Fruit fly (Drosophila melanogaster): ENCODE measurements around the gene foxo.
A peak's percentile ranks its signal among the peaks of the same experiment; 100 is the strongest.

foxo gene

DNA sequence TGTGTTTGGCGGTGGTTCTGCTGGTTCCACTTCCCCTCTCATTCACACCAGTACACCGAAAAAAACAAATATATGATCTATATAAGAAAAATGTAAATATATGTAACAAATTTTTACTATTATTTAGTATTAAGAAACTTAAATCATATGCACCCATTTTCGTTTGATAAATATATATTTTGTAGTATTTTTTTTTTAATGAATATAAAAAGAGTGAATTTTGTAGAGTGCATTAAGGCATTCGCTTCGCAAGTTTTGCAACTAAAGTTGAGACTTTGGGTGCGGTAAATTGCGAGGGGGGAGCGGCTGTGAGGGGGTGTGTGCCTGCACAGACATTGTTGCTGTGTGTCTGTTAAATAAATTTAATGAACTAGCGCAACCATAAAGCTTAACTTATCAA, 49.2 kb upstream of the foxo start (continued):
- TF ChIP-seq spab (GFP tag; optimal IDR thresholded peaks at IDR 0.05): peak; percentile 84
- peak; percentile 85 for TF ChIP-seq CG3919 (GFP tag; optimal IDR thresholded peaks at IDR 0.05)
- no peak for TF ChIP-seq Sox102F (GFP tag; optimal IDR thresholded peaks at IDR 0.05)
- TF ChIP-seq CG10669 (GFP tag; optimal IDR thresholded peaks at IDR 0.05): peak; percentile 81
- TF ChIP-seq CG11762 (GFP tag; optimal IDR thresholded peaks at IDR 0.05; ENCODE audit: insufficient read depth): peak; percentile 63
- TF ChIP-seq svp (GFP tag): no peak
- TF ChIP-seq lz (GFP tag; optimal IDR thresholded peaks at IDR 0.05): no peak
- TF ChIP-seq CG6276 (GFP tag; optimal IDR thresholded peaks at IDR 0.05): peak; percentile 1
- peak; percentile 86 for TF ChIP-seq CG6808 (GFP tag; optimal IDR thresholded peaks at IDR 0.05)
- TF ChIP-seq CG7368 (GFP tag; optimal IDR thresholded peaks at IDR 0.05): peak; percentile 64
- TF ChIP-seq CG8119 (GFP tag; IDR thresholded peaks at IDR 0.05): peak; percentile 92
- TF ChIP-seq CG16779 (tag; optimal IDR thresholded peaks at IDR 0.05): peak; percentile 82
- peak; percentile 92 for TF ChIP-seq CG15336 (GFP tag; IDR thresholded peaks at IDR 0.05)
- TF ChIP-seq CG6792 (GFP tag; optimal IDR thresholded peaks at IDR 0.05): peak; percentile 53
- no peak for TF ChIP-seq fd59A (GFP tag; optimal IDR thresholded peaks at IDR 0.05)
- TF ChIP-seq OdsH (GFP tag; optimal IDR thresholded peaks at IDR 0.05): no peak

DNA sequence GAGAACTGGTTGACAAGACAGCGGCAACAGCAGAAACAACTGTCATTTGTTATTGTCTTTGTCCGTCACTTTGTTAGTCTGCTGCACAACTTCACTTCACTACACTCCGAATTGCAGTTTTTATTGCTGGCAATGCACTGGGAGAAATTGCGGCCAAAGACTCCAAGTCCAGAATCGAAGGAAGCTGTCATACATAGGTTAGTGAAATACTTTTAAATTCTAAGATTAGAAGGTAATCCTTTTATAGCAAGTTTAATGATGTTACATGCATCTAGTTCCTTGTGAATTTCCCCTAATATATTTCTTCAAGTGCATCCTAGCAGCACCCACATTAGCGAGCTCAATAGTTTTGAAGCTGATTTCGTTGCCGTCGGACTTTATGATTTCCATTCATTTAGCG, 47.9 kb upstream of the foxo start:
- TF ChIP-seq CG9139 (GFP tag; optimal IDR thresholded peaks at IDR 0.05) (peak; percentile 8), OdsH (GFP tag; optimal IDR thresholded peaks at IDR 0.05) (peak; percentile 83), Hr39 (GFP tag; optimal IDR thresholded peaks at IDR 0.05) (peak; percentile 62), CG6163 (GFP tag; IDR thresholded peaks at IDR 0.05) (peak; percentile 94), Ets96B (tag; optimal IDR thresholded peaks at IDR 0.05) (peak; percentile 66), svp (GFP tag) (peak; percentile 85), achi (GFP tag; optimal IDR thresholded peaks at IDR 0.05) (peak; percentile 77), pdm3 (GFP tag; optimal IDR thresholded peaks at IDR 0.05) (peak; percentile 83), CG15336 (GFP tag; IDR thresholded peaks at IDR 0.05) (peak; percentile 92), topi (GFP tag; optimal IDR thresholded peaks at IDR 0.05) (peak; percentile 80), Met (GFP tag; optimal IDR thresholded peaks at IDR 0.05) (peak; percentile 64), CG3919 (GFP tag; optimal IDR thresholded peaks at IDR 0.05) (peak; percentile 88), CG1621 (tag; optimal IDR thresholded peaks at IDR 0.05) (peak; percentile 61), CG31627 (GFP tag; optimal IDR thresholded peaks at IDR 0.05) (peak; percentile 62), CG10669 (GFP tag; optimal IDR thresholded peaks at IDR 0.05) (peak; percentile 77), Eip78C (GFP tag) (peak; percentile 95), acj6 (GFP tag; optimal IDR thresholded peaks at IDR 0.05) (peak; percentile 80), CG11294 (GFP tag; IDR thresholded peaks at IDR 0.05) (peak; percentile 80), CG6854 (GFP tag; optimal IDR thresholded peaks at IDR 0.05) (peak; percentile 18), spab (GFP tag; optimal IDR thresholded peaks at IDR 0.05) (peak; percentile 69), CG6808 (GFP tag; optimal IDR thresholded peaks at IDR 0.05) (peak; percentile 70), dac (GFP tag; optimal IDR thresholded peaks at IDR 0.05) (peak; percentile 81), CG7368 (GFP tag; optimal IDR thresholded peaks at IDR 0.05) (peak; percentile 76), CG8119 (GFP tag; IDR thresholded peaks at IDR 0.05) (peak; percentile 95), Lpt (GFP tag; optimal IDR thresholded peaks at IDR 0.05) (peak; percentile 87), salr (GFP tag; optimal IDR thresholded peaks at IDR 0.05) (peak in 1 of 2 experiments; percentile 72), CG10631 (GFP tag; optimal IDR thresholded peaks at IDR 0.05) (peak; percentile 74), Hr38 (GFP tag; optimal IDR thresholded peaks at IDR 0.05) (no peak), Hr4 (GFP tag; optimal IDR thresholded peaks at IDR 0.05) (peak; percentile 95), CG34406 (GFP tag; optimal IDR thresholded peaks at IDR 0.05) (peak; percentile 74), net (GFP tag; optimal IDR thresholded peaks at IDR 0.05) (peak; percentile 86), Sox102F (GFP tag; optimal IDR thresholded peaks at IDR 0.05) (peak; percentile 62), CG8632 (GFP tag; optimal IDR thresholded peaks at IDR 0.05) (peak; percentile 53), Sox14 (GFP tag; optimal IDR thresholded peaks at IDR 0.05) (peak; percentile 80), esn (GFP tag; optimal IDR thresholded peaks at IDR 0.05) (peak; percentile 70), Gug (GFP tag; IDR thresholded peaks at IDR 0.05) (peak; percentile 88), Eip93F (GFP tag; optimal IDR thresholded peaks at IDR 0.05) (no peak), CG4318 (GFP tag; optimal IDR thresholded peaks at IDR 0.05) (peak; percentile 85), CG6276 (GFP tag; optimal IDR thresholded peaks at IDR 0.05) (peak; percentile 87), CG16779 (tag; optimal IDR thresholded peaks at IDR 0.05) (peak; percentile 58), eg (GFP tag; IDR thresholded peaks at IDR 0.05) (peak; percentile 94), CG11762 (GFP tag; optimal IDR thresholded peaks at IDR 0.05; ENCODE audit: insufficient read depth) (peak; percentile 72), CG8319 (GFP tag; optimal IDR thresholded peaks at IDR 0.05) (peak; percentile 47), CG3032 (tag; optimal IDR thresholded peaks at IDR 0.05) (peak; percentile 66), CG32006 (GFP tag; optimal IDR thresholded peaks at IDR 0.05) (peak; percentile 91)
